ENCODE assay signal across 4 worm cellular contexts in the genomic region with DNA sequence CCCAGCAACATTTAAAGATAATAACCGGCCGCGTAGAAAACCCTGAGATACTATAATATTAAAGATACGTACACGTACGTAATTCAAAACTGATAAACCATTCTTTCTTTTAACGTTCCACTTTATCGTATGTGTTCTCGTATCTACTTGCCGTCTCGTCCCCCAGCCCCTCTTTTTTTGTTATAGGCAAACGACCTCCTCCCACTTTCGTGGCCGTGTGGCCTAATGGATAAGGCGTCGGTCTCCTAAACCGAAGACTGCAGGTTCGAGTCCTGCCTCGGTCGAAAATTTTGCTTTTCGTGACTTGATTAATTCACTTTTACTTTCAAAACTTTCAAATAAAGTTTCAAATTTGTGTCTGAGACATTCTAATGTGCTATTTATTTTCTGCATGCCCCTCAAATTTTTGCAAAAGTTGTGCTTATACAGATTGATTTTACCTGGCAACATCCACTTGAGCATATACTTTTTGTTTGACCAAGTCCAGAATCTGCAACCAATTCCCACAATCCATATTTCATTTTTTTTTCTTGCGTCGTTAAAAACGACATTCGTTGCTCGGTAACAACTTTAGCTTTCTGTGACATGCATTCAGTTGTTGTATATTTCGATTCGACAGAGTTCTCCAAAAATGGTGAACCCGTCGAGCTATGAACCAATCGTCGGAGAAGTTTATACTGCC.
TF ChIP-seq lines count a peak whose summit lies in the region.

A gene (plus strand): TSS at position 632 of the 682 bp plus-strand sequence.

TF ChIP-seq in whole organism, L2 larva, 48 proteins besides CTCF, POLR2A, EP300 and RAD21 (continues in another document):
- TF ChIP-seq zag-1 (tag; optimal IDR thresholded peaks at IDR 0.05; lab: Kevin White, UChicago) (no peak), F13H6.1 (tag; optimal IDR thresholded peaks at IDR 0.05; lab: Kevin White, UChicago) (peak; percentile 30), nhr-77 (tag; optimal IDR thresholded peaks at IDR 0.05; lab: Kevin White, UChicago) (no peak), nhr-12 (tag; optimal IDR thresholded peaks at IDR 0.05; lab: Kevin White, UChicago) (no peak), lin-11 (tag; optimal IDR thresholded peaks at IDR 0.05; lab: Kevin White, UChicago) (no peak), ama-1 (optimal IDR thresholded peaks at IDR 0.05; lab: Kevin White, UChicago) (no peak), elt-3 (tag; optimal IDR thresholded peaks at IDR 0.05; lab: Kevin White, UChicago) (no peak), unc-55 (GFP tag; optimal IDR thresholded peaks at IDR 0.05; lab: Kevin White, UChicago) (peak; percentile 20), blmp-1 (tag; optimal IDR thresholded peaks at IDR 0.05; lab: Kevin White, UChicago; ENCODE audit: insufficient read depth) (no peak), fos-1 (tag; optimal IDR thresholded peaks at IDR 0.05; lab: Kevin White, UChicago) (peak; percentile 57), egl-27 (tag; optimal IDR thresholded peaks at IDR 0.05; lab: Kevin White, UChicago) (no peak), sma-3 (GFP tag; optimal IDR thresholded peaks at IDR 0.05; lab: Kevin White, UChicago) (peak; percentile 50), unc-62 (GFP tag; optimal IDR thresholded peaks at IDR 0.05; lab: Kevin White, UChicago) (no peak), nhr-6 (tag; optimal IDR thresholded peaks at IDR 0.05; lab: Kevin White, UChicago) (no peak), Y55F3AM.14 (GFP tag; optimal IDR thresholded peaks at IDR 0.05; lab: Kevin White, UChicago) (peak; percentile 42), aly-2 (tag; optimal IDR thresholded peaks at IDR 0.05; lab: Kevin White, UChicago) (no peak), ztf-11 (tag; optimal IDR thresholded peaks at IDR 0.05; lab: Kevin White, UChicago) (no peak), sma-9 (GFP tag; optimal IDR thresholded peaks at IDR 0.05; lab: Kevin White, UChicago) (peak; percentile 61), sma-9 (tag; optimal IDR thresholded peaks at IDR 0.05; lab: Kevin White, UChicago) (no peak), skn-1 (tag; optimal IDR thresholded peaks at IDR 0.05; lab: Kevin White, UChicago) (no peak), lin-39 (tag; optimal IDR thresholded peaks at IDR 0.05; lab: Kevin White, UChicago) (no peak), lsy-2 (tag; optimal IDR thresholded peaks at IDR 0.05; lab: Kevin White, UChicago) (no peak)

TF ChIP-seq in whole organism, L4 larva, 104 proteins besides CTCF, POLR2A, EP300 and RAD21 (continues in another document):
- TF ChIP-seq ceh-44 (GFP tag; IDR thresholded peaks at IDR 0.05; lab: Robert Waterston, UW) (no peak), aly-2 (tag; optimal IDR thresholded peaks at IDR 0.05; lab: Kevin White, UChicago) (no peak), daf-19 (GFP tag; conservative IDR thresholded peaks at IDR 0.05; lab: Robert Waterston, UW) (no peak), nhr-237 (tag; optimal IDR thresholded peaks at IDR 0.05; lab: Kevin White, UChicago) (no peak), cey-2 (tag; optimal IDR thresholded peaks at IDR 0.05; lab: Kevin White, UChicago; ENCODE audit: borderline replicate concordance, insufficient read depth) (no peak), F37D6.2 (tag; optimal IDR thresholded peaks at IDR 0.05; lab: Kevin White, UChicago) (peak; percentile 18), ZK337.2 (GFP tag; IDR thresholded peaks at IDR 0.05; lab: Robert Waterston, UW) (peak; percentile 60), jun-1 (tag; optimal IDR thresholded peaks at IDR 0.05; lab: Kevin White, UChicago) (no peak), hmg-1.1 (GFP tag; IDR thresholded peaks at IDR 0.05; lab: Robert Waterston, UW) (peak; percentile 82), hlh-30 (tag; optimal IDR thresholded peaks at IDR 0.05; lab: Kevin White, UChicago; ENCODE audit: insufficient read depth) (peak; percentile 48), daf-8 (GFP tag; IDR thresholded peaks at IDR 0.05; lab: Robert Waterston, UW) (no peak), ceh-28 (tag; optimal IDR thresholded peaks at IDR 0.05; lab: Kevin White, UChicago) (no peak), lin-38 (GFP tag; IDR thresholded peaks at IDR 0.05; lab: Robert Waterston, UW) (no peak), nhr-10 (tag; optimal IDR thresholded peaks at IDR 0.05; lab: Kevin White, UChicago) (no peak), lin-15B (tag; optimal IDR thresholded peaks at IDR 0.05; lab: Kevin White, UChicago) (no peak), nhr-76 (tag; optimal IDR thresholded peaks at IDR 0.05; lab: Kevin White, UChicago) (no peak), Y105C5A.15 (GFP tag; IDR thresholded peaks at IDR 0.05; lab: Robert Waterston, UW) (peak; percentile 70; the same call in 1 of the 2 replicates), mep-1 (tag; optimal IDR thresholded peaks at IDR 0.05; lab: Kevin White, UChicago) (peak; percentile 52), lir-3 (tag; optimal IDR thresholded peaks at IDR 0.05; lab: Kevin White, UChicago) (no peak), daf-16 (GFP tag; optimal IDR thresholded peaks at IDR 0.05; lab: Kevin White, UChicago) (peak; percentile 10 to 58), daf-16 (tag; optimal IDR thresholded peaks at IDR 0.05; lab: Kevin White, UChicago) (peak; percentile 42)

TF ChIP-seq in whole organism, late embryonic, 69 proteins besides CTCF, POLR2A, EP300 and RAD21 (continues in another document):
- TF ChIP-seq elt-4 (tag; optimal IDR thresholded peaks at IDR 0.05; lab: Kevin White, UChicago): peak; percentile 53
- peak; percentile 79 for TF ChIP-seq K09A11.1 (tag; optimal IDR thresholded peaks at IDR 0.05; lab: Kevin White, UChicago; ENCODE audit: insufficient read depth)
- TF ChIP-seq ama-1 (optimal IDR thresholded peaks at IDR 0.05; lab: Kevin White, UChicago): no peak
- TF ChIP-seq hlh-15 (tag; optimal IDR thresholded peaks at IDR 0.05; lab: Kevin White, UChicago): peak; percentile 74
- peak; percentile 72 for TF ChIP-seq ceh-14 (tag; optimal IDR thresholded peaks at IDR 0.05; lab: Kevin White, UChicago)
- peak; percentile 92 for TF ChIP-seq ceh-19 (GFP tag; optimal IDR thresholded peaks at IDR 0.05; lab: Kevin White, UChicago)
- TF ChIP-seq pros-1 (tag; optimal IDR thresholded peaks at IDR 0.05; lab: Kevin White, UChicago): no peak
- peak; percentile 90 for TF ChIP-seq ceh-6 (GFP tag; optimal IDR thresholded peaks at IDR 0.05; lab: Kevin White, UChicago)
- TF ChIP-seq ceh-31 (tag; optimal IDR thresholded peaks at IDR 0.05; lab: Kevin White, UChicago): peak; percentile 46
- peak; percentile 87 for TF ChIP-seq gmeb-2 (tag; optimal IDR thresholded peaks at IDR 0.05; lab: Kevin White, UChicago)
- TF ChIP-seq hlh-6 (tag; optimal IDR thresholded peaks at IDR 0.05; lab: Kevin White, UChicago): peak; percentile 94
- peak; percentile 93 for TF ChIP-seq che-1 (tag; optimal IDR thresholded peaks at IDR 0.05; lab: Kevin White, UChicago)
- peak; percentile 92 for TF ChIP-seq ttx-3 (tag; optimal IDR thresholded peaks at IDR 0.05; lab: Kevin White, UChicago)
- TF ChIP-seq ref-2 (tag; optimal IDR thresholded peaks at IDR 0.05; lab: Kevin White, UChicago): peak; percentile 86
- TF ChIP-seq zip-5 (tag; optimal IDR thresholded peaks at IDR 0.05; lab: Kevin White, UChicago): peak; percentile 59
- TF ChIP-seq npax-4 (tag; optimal IDR thresholded peaks at IDR 0.05; lab: Kevin White, UChicago): peak; percentile 80
- peak; percentile 78 for TF ChIP-seq C08G9.2 (tag; optimal IDR thresholded peaks at IDR 0.05; lab: Kevin White, UChicago)
- TF ChIP-seq hlh-13 (GFP tag; optimal IDR thresholded peaks at IDR 0.05; lab: Kevin White, UChicago): peak; percentile 86
- TF ChIP-seq F13H6.1 (tag; optimal IDR thresholded peaks at IDR 0.05; lab: Kevin White, UChicago): peak; percentile 69
- TF ChIP-seq tbx-7 (tag; optimal IDR thresholded peaks at IDR 0.05; lab: Kevin White, UChicago): peak; percentile 45
- peak; percentile 85 for TF ChIP-seq eyg-1 (tag; optimal IDR thresholded peaks at IDR 0.05; lab: Kevin White, UChicago)
- TF ChIP-seq nfya-1 (tag; optimal IDR thresholded peaks at IDR 0.05; lab: Kevin White, UChicago): peak; percentile 48
- TF ChIP-seq ztf-16 (tag; optimal IDR thresholded peaks at IDR 0.05; lab: Kevin White, UChicago): peak; percentile 92

TF ChIP-seq in whole organism, mixed stage, embryonic, 35 proteins besides CTCF, POLR2A, EP300 and RAD21 (continues in another document):
- TF ChIP-seq M03D4.4 (tag; optimal IDR thresholded peaks at IDR 0.05; lab: Kevin White, UChicago) (peak; percentile 95), nhr-28 (tag; optimal IDR thresholded peaks at IDR 0.05; lab: Kevin White, UChicago) (no peak), cnd-1 (tag; optimal IDR thresholded peaks at IDR 0.05; lab: Kevin White, UChicago) (peak; percentile 95), bed-3 (GFP tag; optimal IDR thresholded peaks at IDR 0.05; lab: Kevin White, UChicago) (peak; percentile 84), sem-2 (GFP tag; optimal IDR thresholded peaks at IDR 0.05; lab: Kevin White, UChicago) (peak; percentile 89), nhr-2 (tag; optimal IDR thresholded peaks at IDR 0.05; lab: Kevin White, UChicago) (no peak), mep-1 (tag; optimal IDR thresholded peaks at IDR 0.05; lab: Kevin White, UChicago) (no peak), elt-3 (tag; optimal IDR thresholded peaks at IDR 0.05; lab: Kevin White, UChicago) (no peak), ham-2 (GFP tag; optimal IDR thresholded peaks at IDR 0.05; lab: Kevin White, UChicago) (peak; percentile 82), flh-1 (GFP tag; optimal IDR thresholded peaks at IDR 0.05; lab: Kevin White, UChicago) (peak; percentile 82), unc-62 (GFP tag; optimal IDR thresholded peaks at IDR 0.05; lab: Kevin White, UChicago) (peak; percentile 40), hlh-1 (tag; optimal IDR thresholded peaks at IDR 0.05; lab: Kevin White, UChicago) (peak; percentile 51), ceh-39 (tag; optimal IDR thresholded peaks at IDR 0.05; lab: Kevin White, UChicago) (no peak), drap-1 (GFP tag; optimal IDR thresholded peaks at IDR 0.05; lab: Kevin White, UChicago) (peak; percentile 93), lin-32 (GFP tag; optimal IDR thresholded peaks at IDR 0.05; lab: Kevin White, UChicago) (peak; percentile 90), ceh-43 (GFP tag; optimal IDR thresholded peaks at IDR 0.05; lab: Kevin White, UChicago) (peak; percentile 91), zip-8 (tag; optimal IDR thresholded peaks at IDR 0.05; lab: Kevin White, UChicago) (no peak), nhr-12 (tag; optimal IDR thresholded peaks at IDR 0.05; lab: Kevin White, UChicago) (no peak), mls-2 (tag; optimal IDR thresholded peaks at IDR 0.05; lab: Kevin White, UChicago) (peak; percentile 97), unc-39 (tag; optimal IDR thresholded peaks at IDR 0.05; lab: Kevin White, UChicago) (no peak), ztf-11 (tag; optimal IDR thresholded peaks at IDR 0.05; lab: Kevin White, UChicago) (peak; percentile 32), blmp-1 (tag; optimal IDR thresholded peaks at IDR 0.05; lab: Kevin White, UChicago) (peak; percentile 76), sptf-1 (tag; optimal IDR thresholded peaks at IDR 0.05; lab: Kevin White, UChicago) (peak; percentile 96), lsy-2 (tag; optimal IDR thresholded peaks at IDR 0.05; lab: Kevin White, UChicago) (no peak), ceh-83 (GFP tag; optimal IDR thresholded peaks at IDR 0.05; lab: Kevin White, UChicago) (peak; percentile 97), ces-1 (GFP tag; optimal IDR thresholded peaks at IDR 0.05; lab: Kevin White, UChicago) (no peak), unc-120 (tag; optimal IDR thresholded peaks at IDR 0.05; lab: Kevin White, UChicago; ENCODE audit: poor library complexity, severe bottlenecking) (peak; percentile 90)
